Worm (Caenorhabditis elegans) whole organism, L3 larva: Measurements from ENCODE around the gene fbxa-154.

Source experiments
- ama-1 ChIP-seq: fragments of 150-350 bp; optimal IDR thresholded peaks from 2 replicates; lab custom pipeline; 2018
- ceh-9 ChIP-seq: sonication (generic microtip); optimal IDR thresholded peaks from 2 replicates; lab custom pipeline; 2018; ENCODE audit warnings: missing biosample characterization, missing genetic modification characterization
- egl-27 ChIP-seq: sonication (generic microtip); optimal IDR thresholded peaks from 4 replicates; lab custom pipeline; 2017; ENCODE audit warnings: missing biosample characterization, missing genetic modification reagents, missing genetic modification characterization
- egl-5 ChIP-seq: fragments of 150-350 bp; optimal IDR thresholded peaks from 2 replicates; lab custom pipeline; 2017; ENCODE audit warnings: missing biosample characterization, missing genetic modification reagents, missing genetic modification characterization, inconsistent platforms
- elt-1 ChIP-seq: fragments of 150-350 bp; optimal IDR thresholded peaks from 2 replicates; lab custom pipeline; 2014; ENCODE audit warnings: missing biosample characterization, missing genetic modification characterization
- elt-2 ChIP-seq: sonication (generic microtip); optimal IDR thresholded peaks from 2 replicates; lab custom pipeline; 2016; ENCODE audit warnings: missing genetic modification reagents, mild to moderate bottlenecking, missing genetic modification characterization, missing compliant biosample characterization
- elt-3 ChIP-seq, 3 experiments: fragments of 150-350 bp in 1 of 3; sonication (generic microtip) in 2 of 3; optimal IDR thresholded peaks; 2 replicates in 2 of 3; 4 replicates in 1 of 3; lab custom pipeline; 2014 to 2017; ENCODE audit warnings: missing biosample characterization in 3 of 3, missing genetic modification characterization in 3 of 3
- fkh-10 ChIP-seq: sonication (generic microtip); optimal IDR thresholded peaks from 2 replicates; lab custom pipeline; 2017; ENCODE audit warnings: missing biosample characterization, missing genetic modification reagents, missing genetic modification characterization
- hmg-11 ChIP-seq: sonication (generic microtip); optimal IDR thresholded peaks from 2 replicates; lab custom pipeline; 2016; ENCODE audit warnings: missing genetic modification characterization, missing compliant biosample characterization
- lin-15B ChIP-seq: fragments of 150-350 bp; optimal IDR thresholded peaks from 2 replicates; lab custom pipeline; 2014; ENCODE audit warnings: missing biosample characterization, missing genetic modification characterization
- lin-39 ChIP-seq: fragments of 150-350 bp; optimal IDR thresholded peaks from 2 replicates; lab custom pipeline; 2018; ENCODE audit warnings: missing biosample characterization, missing genetic modification reagents, missing genetic modification characterization
- mdl-1 ChIP-seq: fragments of 150-350 bp; optimal IDR thresholded peaks from 2 replicates; lab custom pipeline; 2014; ENCODE audit warnings: missing biosample characterization, missing genetic modification characterization
- mml-1 ChIP-seq: fragments of 150-350 bp; sonication (generic microtip); optimal IDR thresholded peaks from 3 replicates; lab custom pipeline; 2014; ENCODE audit warnings: missing biosample characterization, missing genetic modification characterization
- nfya-1 ChIP-seq: sonication (generic microtip); optimal IDR thresholded peaks from 2 replicates; lab custom pipeline; 2017; ENCODE audit warnings: missing genetic modification characterization, mild to moderate bottlenecking, missing compliant biosample characterization, antibody characterized with exemption, moderate library complexity; ENCODE audit not compliant: insufficient read depth
- nhr-11 ChIP-seq: fragments of 150-350 bp; optimal IDR thresholded peaks from 2 replicates; lab custom pipeline; 2014; ENCODE audit warnings: missing biosample characterization, missing genetic modification characterization
- nhr-23 ChIP-seq: fragments of 150-350 bp; optimal IDR thresholded peaks from 2 replicates; lab custom pipeline; 2014; ENCODE audit warnings: missing biosample characterization, missing genetic modification reagents, missing genetic modification characterization
- nhr-43 ChIP-seq: sonication (generic microtip); optimal IDR thresholded peaks from 2 replicates; lab custom pipeline; 2016; ENCODE audit warnings: mild to moderate bottlenecking, missing genetic modification characterization, missing compliant biosample characterization; ENCODE audit not compliant: poor library complexity, severe bottlenecking
- nhr-77 ChIP-seq: fragments of 150-350 bp; optimal IDR thresholded peaks from 2 replicates; lab custom pipeline; 2014; ENCODE audit warnings: missing biosample characterization, missing genetic modification characterization
- pha-4 ChIP-seq: fragments of 150-350 bp; optimal IDR thresholded peaks from 2 replicates; lab custom pipeline; 2014; ENCODE audit warnings: missing biosample characterization, missing genetic modification reagents, missing genetic modification characterization
- pqm-1 ChIP-seq: fragments of 150-350 bp; optimal IDR thresholded peaks from 2 replicates; lab custom pipeline; 2017; ENCODE audit warnings: missing biosample characterization, missing genetic modification characterization, inconsistent platforms
- sea-2 ChIP-seq: fragments of 150-350 bp; sonication (generic microtip); optimal IDR thresholded peaks from 4 replicates; lab custom pipeline; 2014; ENCODE audit warnings: missing biosample characterization, missing genetic modification reagents, missing genetic modification characterization
- snpc-4 ChIP-seq: fragments of 150-350 bp; optimal IDR thresholded peaks from 2 replicates; lab custom pipeline; 2014; ENCODE audit warnings: missing biosample characterization, missing genetic modification characterization
- tbx-2 ChIP-seq: sonication (generic microtip); optimal IDR thresholded peaks from 2 replicates; lab custom pipeline; 2016; ENCODE audit warnings: mild to moderate bottlenecking, missing genetic modification characterization, missing compliant biosample characterization
- unc-62 ChIP-seq: fragments of 150-350 bp; sonication (generic microtip); optimal IDR thresholded peaks from 4 replicates; lab custom pipeline; 2014; ENCODE audit warnings: missing biosample characterization, missing genetic modification reagents, missing genetic modification characterization
- ztf-11 ChIP-seq: fragments of 150-350 bp; optimal IDR thresholded peaks from 2 replicates; lab custom pipeline; 2014; ENCODE audit warnings: missing biosample characterization, missing genetic modification characterization
- ztf-4 ChIP-seq: fragments of 150-350 bp; optimal IDR thresholded peaks from 2 replicates; lab custom pipeline; 2014; ENCODE audit warnings: missing biosample characterization, missing genetic modification characterization

The fbxa-154 gene

DNA sequence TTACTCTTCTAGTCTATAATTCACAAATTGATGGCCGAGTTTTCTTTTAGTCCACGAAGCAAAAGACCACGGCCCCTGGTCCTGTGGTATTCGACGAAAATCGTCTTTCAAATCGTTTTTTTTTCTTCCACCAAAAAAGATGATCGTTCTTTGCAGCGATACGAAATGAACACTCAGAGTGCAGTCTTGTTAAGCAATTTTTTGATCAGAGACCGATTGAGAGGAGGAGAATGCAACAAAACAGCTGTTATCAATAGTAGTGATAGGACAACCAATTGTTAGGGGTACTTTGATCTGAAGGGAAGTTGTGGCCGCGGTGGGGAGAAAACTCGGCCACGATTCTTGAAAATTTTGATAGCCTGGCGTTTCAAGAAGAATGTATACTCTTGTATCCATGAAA lies 41.0 kb downstream of the fbxa-154 start (continued):
- TF ChIP-seq nhr-77 (tag; lab: Kevin White, UChicago) (no peak), sea-2 (no peak), egl-5 (tag; lab: Kevin White, UChicago) (no peak)

DNA sequence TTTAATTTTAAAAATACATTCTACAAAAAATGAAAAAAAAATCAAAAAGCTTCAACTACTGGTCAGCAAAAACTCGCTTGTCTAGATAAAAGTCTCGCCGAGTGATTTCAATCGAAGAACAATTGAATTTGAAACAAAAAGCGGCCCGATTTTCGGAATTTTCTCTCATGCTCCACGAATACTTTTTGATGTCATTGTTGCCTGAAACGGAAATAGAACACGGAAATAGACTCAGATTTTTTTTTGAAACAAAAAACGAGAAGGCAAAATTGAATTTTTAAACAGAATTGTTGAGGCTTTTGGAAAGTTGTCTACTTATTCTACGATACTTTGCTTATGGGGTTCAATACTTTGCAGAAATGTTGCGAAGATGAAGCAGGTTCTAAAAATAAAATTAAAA lies 41.5 kb downstream of the fbxa-154 start:
- TF ChIP-seq ztf-11 (tag; lab: Kevin White, UChicago) (no peak), tbx-2 (tag; lab: Kevin White, UChicago) (no peak), fkh-10 (peak; percentile 80)

DNA sequence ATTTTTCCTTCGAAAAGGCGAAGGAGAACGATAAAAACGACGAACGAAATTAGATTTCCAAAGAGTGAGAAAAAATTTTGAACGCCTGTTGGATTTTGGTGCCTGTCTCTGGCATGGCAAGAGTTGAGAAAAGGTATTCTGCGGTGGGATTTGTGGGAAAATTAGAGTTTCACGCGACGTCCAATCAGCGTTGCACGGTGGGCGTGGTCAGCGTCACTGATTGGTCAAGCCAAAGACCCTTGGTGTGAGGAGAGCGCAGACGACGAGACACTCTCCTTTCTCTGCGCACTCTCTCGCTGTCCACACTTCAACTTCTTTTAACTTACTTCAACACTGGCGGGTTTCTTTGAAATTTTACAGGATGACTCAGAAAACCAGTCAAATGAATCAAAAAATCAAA lies 42.4 kb downstream of the fbxa-154 start:
- no peak for TF ChIP-seq mml-1
- peak; percentile 51 for TF ChIP-seq nfya-1 (tag; lab: Kevin White, UChicago)

DNA sequence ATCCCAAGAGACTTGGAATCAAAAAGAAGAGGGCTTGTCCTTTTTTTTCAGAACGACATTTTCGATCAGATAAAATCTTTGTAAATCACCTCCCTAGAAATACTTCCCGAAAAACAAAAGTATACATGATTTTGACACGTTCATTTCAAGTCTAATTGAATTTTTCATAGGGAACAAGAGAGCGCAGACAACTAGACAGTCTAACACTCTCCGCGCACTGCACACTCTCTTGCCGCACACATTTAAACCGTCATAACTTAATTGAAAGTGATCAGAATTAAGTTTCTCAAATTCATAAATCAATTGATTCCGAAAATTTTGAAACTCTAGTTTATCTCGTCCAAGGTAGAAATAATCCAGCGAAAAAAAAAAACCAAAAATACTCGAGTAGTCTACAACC lies 45.2 kb downstream of the fbxa-154 start:
- TF ChIP-seq mdl-1 (tag; lab: Kevin White, UChicago) (no peak), pha-4 (tag; lab: Kevin White, UChicago) (no peak), snpc-4 (tag; lab: Kevin White, UChicago) (no peak), elt-1 (tag; lab: Kevin White, UChicago) (peak; percentile 0), ceh-9 (tag; lab: Kevin White, UChicago) (no peak), lin-15B (tag; lab: Kevin White, UChicago) (no peak), elt-3 (tag; optimal IDR thresholded peaks at IDR 0.05; lab: Kevin White, UChicago) (no peak), hmg-11 (tag; lab: Kevin White, UChicago) (no peak)
- TF ChIP-seq, all 47 proteins: peak for 1

DNA sequence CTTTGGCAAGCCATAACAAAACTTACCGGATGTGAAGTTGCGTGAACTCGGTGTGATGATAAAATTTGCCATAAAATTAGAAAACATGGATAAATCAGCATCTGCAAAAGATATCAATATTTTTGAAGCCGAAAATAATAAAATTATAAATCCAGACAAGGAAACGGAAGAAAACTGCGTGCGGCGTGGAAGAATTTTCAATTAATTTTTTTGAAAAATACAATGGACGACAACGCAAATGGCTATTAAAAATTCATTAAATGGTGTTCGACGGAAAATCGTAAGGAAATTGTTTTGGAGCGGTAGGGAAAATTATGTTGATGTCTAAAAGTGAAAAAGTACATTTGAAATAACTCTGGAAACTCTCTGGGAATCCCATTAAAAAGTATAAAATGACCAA lies 45.9 kb downstream of the fbxa-154 start, which contains the start of gene acr-18:
Gene acr-18, minus strand, starts transcription at position 101 of the 400 bp plus-strand sequence.
- TF ChIP-seq pha-4 (tag; lab: Kevin White, UChicago) (no peak), nhr-23 (tag; lab: Kevin White, UChicago) (no peak), ama-1 (lab: Kevin White, UChicago) (no peak), ztf-4 (tag; lab: Kevin White, UChicago) (no peak), unc-62 (GFP tag; lab: Kevin White, UChicago) (no peak), lin-39 (tag; lab: Kevin White, UChicago) (no peak), nhr-77 (tag; lab: Kevin White, UChicago) (no peak), nhr-11 (no peak), egl-27 (tag; lab: Kevin White, UChicago) (no peak)

DNA sequence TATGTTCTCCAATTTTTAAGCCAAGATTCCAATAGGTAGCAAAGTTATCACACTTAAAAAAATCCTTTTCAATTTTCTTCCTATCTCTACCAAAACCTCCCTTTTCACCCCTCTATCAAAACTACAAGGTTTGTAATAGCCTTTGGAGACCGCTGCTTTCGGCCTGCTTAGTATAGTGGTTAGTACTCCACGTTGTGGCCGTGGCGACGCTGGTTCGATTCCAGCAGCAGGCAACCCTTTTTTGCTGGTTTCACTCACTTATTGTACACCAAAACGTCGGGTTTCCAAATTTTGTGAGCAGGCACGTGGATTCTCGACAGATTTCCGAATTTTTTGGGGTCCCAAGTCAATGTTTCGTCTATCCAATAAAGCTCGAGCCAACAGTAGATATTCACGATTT lies 51.1 kb downstream of the fbxa-154 start:
- TF ChIP-seq nfya-1 (tag; lab: Kevin White, UChicago) (peak; percentile 38), pqm-1 (tag; lab: Kevin White, UChicago) (peak; percentile 16), nhr-23 (tag; lab: Kevin White, UChicago) (no peak), ztf-4 (tag; lab: Kevin White, UChicago) (no peak), hmg-11 (tag; lab: Kevin White, UChicago) (peak; percentile 43), elt-2 (tag; lab: Kevin White, UChicago) (peak; percentile 6), nhr-43 (tag; lab: Kevin White, UChicago) (peak; percentile 20)
